Fruit fly (Drosophila melanogaster) whole organism, embryonic: Measurements from ENCODE around the gene CG46059.

ENCODE experiments used
- Abd-B ChIP-seq: fragments of 200-800 bp; sonication (Bioruptor generic); optimal IDR thresholded peaks from 2 replicates; lab custom pipeline; 2018; ENCODE audit warnings: missing biosample characterization, mild to moderate bottlenecking, missing genetic modification characterization, moderate library complexity
- CG11504 ChIP-seq: fragments of 200-800 bp; sonication (Bioruptor generic); optimal IDR thresholded peaks from 3 replicates; lab custom pipeline; 2019; ENCODE audit warnings: missing biosample characterization, mild to moderate bottlenecking, missing genetic modification characterization, moderate library complexity
- CG11560 ChIP-seq: fragments of 200-800 bp; sonication (Bioruptor generic); IDR thresholded peaks from 3 replicates; pipeline ENCODE4 v1.3.6; 2022; ENCODE audit warnings: missing biosample characterization, missing genetic modification characterization
- CG11723 ChIP-seq: fragments of 200-800 bp; sonication (Bioruptor generic); optimal IDR thresholded peaks from 2 replicates; lab custom pipeline; 2017; ENCODE audit warnings: missing biosample characterization, mild to moderate bottlenecking, missing genetic modification characterization
- CG14860 ChIP-seq: fragments of 200-800 bp; sonication (Bioruptor generic); IDR thresholded peaks from 3 replicates; pipeline ENCODE4 v1.3.6; 2022; ENCODE audit warnings: missing biosample characterization, missing genetic modification characterization; ENCODE audit not compliant: partially characterized antibody
- CG1603 ChIP-seq: fragments of 200-800 bp; sonication (Bioruptor generic); optimal IDR thresholded peaks from 2 replicates; lab custom pipeline; 2019; ENCODE audit warnings: missing biosample characterization, mild to moderate bottlenecking, missing genetic modification characterization, moderate library complexity
- CG17359 ChIP-seq: fragments of 200-800 bp; sonication (Bioruptor generic); optimal IDR thresholded peaks from 3 replicates; lab custom pipeline; 2018; ENCODE audit warnings: missing biosample characterization, mild to moderate bottlenecking, missing genetic modification characterization, moderate library complexity
- CG18599 ChIP-seq: fragments of 200-800 bp; sonication (Bioruptor generic); optimal IDR thresholded peaks from 3 replicates; lab custom pipeline; 2017; ENCODE audit warnings: missing biosample characterization, missing genetic modification characterization, mild to moderate bottlenecking, moderate library complexity, missing genetic modification reagents
- CG2678 ChIP-seq: fragments of 200-800 bp; sonication (Bioruptor generic); optimal IDR thresholded peaks from 3 replicates; lab custom pipeline; 2019; ENCODE audit warnings: missing biosample characterization, mild to moderate bottlenecking, missing genetic modification characterization, moderate library complexity
- CG32772 ChIP-seq: fragments of 200-800 bp; sonication (Bioruptor generic); IDR thresholded peaks from 2 replicates; pipeline ENCODE4 v1.3.6; 2022; ENCODE audit warnings: missing biosample characterization, missing genetic modification characterization
- CG3281 ChIP-seq: fragments of 200-800 bp; sonication (Bioruptor generic); optimal IDR thresholded peaks from 3 replicates; lab custom pipeline; 2017; ENCODE audit warnings: missing biosample characterization, mild to moderate bottlenecking, missing genetic modification characterization
- CG7271 ChIP-seq: fragments of 200-800 bp; sonication (Bioruptor generic); optimal IDR thresholded peaks from 2 replicates; lab custom pipeline; 2018; ENCODE audit warnings: missing biosample characterization, mild to moderate bottlenecking, missing genetic modification characterization, moderate library complexity
- CG7372 ChIP-seq: fragments of 200-800 bp; sonication (Bioruptor generic); IDR thresholded peaks from 2 replicates; pipeline ENCODE4 v1.3.6; 2022; ENCODE audit warnings: missing biosample characterization, missing genetic modification characterization
- Dll ChIP-seq: fragments of 200-800 bp; sonication (Bioruptor generic); IDR thresholded peaks from 4 replicates; pipeline ENCODE4 v1.3.6; 2022; ENCODE audit warnings: missing biosample characterization, missing genetic modification characterization; ENCODE audit not compliant: partially characterized antibody
- Dref ChIP-seq: fragments of 200-800 bp; sonication (Bioruptor generic); IDR thresholded peaks from 2 replicates; pipeline ENCODE4 v1.3.6; 2022; ENCODE audit warnings: missing biosample characterization, missing genetic modification characterization
- Fer1 ChIP-seq: fragments of 200-800 bp; sonication (Bioruptor generic); optimal IDR thresholded peaks from 2 replicates; lab custom pipeline; 2017; ENCODE audit warnings: missing biosample characterization, mild to moderate bottlenecking, missing genetic modification characterization
- Fer3 ChIP-seq: fragments of 200-800 bp; sonication (Bioruptor generic); optimal IDR thresholded peaks from 2 replicates; lab custom pipeline; 2018; ENCODE audit warnings: missing biosample characterization, mild to moderate bottlenecking, missing genetic modification characterization, moderate library complexity
- Gug ChIP-seq: fragments of 200-800 bp; sonication (Bioruptor generic); IDR thresholded peaks from 4 replicates; pipeline ENCODE4 v1.3.6; 2022; ENCODE audit warnings: missing biosample characterization, missing genetic modification characterization
- H2.0 ChIP-seq: fragments of 200-800 bp; sonication (Bioruptor generic); IDR thresholded peaks from 2 replicates; pipeline ENCODE4 v1.3.6; 2022; ENCODE audit warnings: missing biosample characterization, missing genetic modification characterization
- Nf-YB ChIP-seq: fragments of 200-800 bp; sonication (Bioruptor generic); optimal IDR thresholded peaks from 3 replicates; lab custom pipeline; 2019; ENCODE audit warnings: missing biosample characterization, mild to moderate bottlenecking, missing genetic modification characterization, moderate library complexity
- NfI ChIP-seq: fragments of 200-800 bp; sonication (Bioruptor generic); optimal IDR thresholded peaks from 3 replicates; lab custom pipeline; 2018; ENCODE audit warnings: missing biosample characterization, mild to moderate bottlenecking, missing genetic modification characterization, moderate library complexity
- Rfx ChIP-seq: fragments of 200-800 bp; sonication (Bioruptor generic); IDR thresholded peaks from 2 replicates; pipeline ENCODE4 v1.3.6; 2022; ENCODE audit warnings: missing biosample characterization, missing genetic modification characterization
- Usf ChIP-seq: fragments of 200-800 bp; sonication (Bioruptor generic); optimal IDR thresholded peaks from 2 replicates; lab custom pipeline; 2017; ENCODE audit warnings: missing genotype, missing biosample characterization, missing genetic modification characterization
- bbx ChIP-seq: fragments of 200-800 bp; sonication (Bioruptor generic); IDR thresholded peaks from 2 replicates; pipeline ENCODE4 v1.3.6; 2022; ENCODE audit warnings: missing biosample characterization, missing genetic modification characterization; ENCODE audit not compliant: partially characterized antibody
- bowl ChIP-seq: fragments of 200-800 bp; sonication (Bioruptor generic); IDR thresholded peaks from 2 replicates; pipeline ENCODE4 v1.3.6; 2022; ENCODE audit warnings: missing biosample characterization, missing genetic modification characterization
- bsh ChIP-seq, 2 experiments: fragments of 200-800 bp; sonication (Bioruptor generic); optimal IDR thresholded peaks; 2 replicates each; lab custom pipeline; 2017 to 2018; ENCODE audit warnings: mild to moderate bottlenecking in 2 of 2, missing biosample characterization in 2 of 2, missing genetic modification characterization in 2 of 2, moderate library complexity in 1 of 2
- cas ChIP-seq: fragments of 200-800 bp; sonication (Bioruptor generic); IDR thresholded peaks from 2 replicates; pipeline ENCODE4 v1.3.6; 2022; ENCODE audit warnings: missing biosample characterization, missing genetic modification characterization
- cato ChIP-seq: fragments of 200-800 bp; sonication (Bioruptor generic); optimal IDR thresholded peaks from 2 replicates; lab custom pipeline; 2016; ENCODE audit warnings: missing biosample characterization, missing genetic modification characterization, borderline replicate concordance
- cg ChIP-seq: fragments of 200-800 bp; sonication (Bioruptor generic); optimal IDR thresholded peaks from 3 replicates; lab custom pipeline; 2019; ENCODE audit warnings: missing biosample characterization, mild to moderate bottlenecking, missing genetic modification characterization, moderate library complexity
- chn ChIP-seq: fragments of 200-800 bp; sonication (Bioruptor generic); optimal IDR thresholded peaks from 2 replicates; lab custom pipeline; 2016; ENCODE audit warnings: missing biosample characterization, missing genetic modification characterization
- crp ChIP-seq, 2 experiments: fragments of 200-800 bp; sonication (Bioruptor generic); optimal IDR thresholded peaks; 2 replicates in 1 of 2; 3 replicates in 1 of 2; lab custom pipeline; 2017; ENCODE audit warnings: missing biosample characterization in 2 of 2, missing genetic modification characterization in 2 of 2, mild to moderate bottlenecking in 1 of 2, moderate library complexity in 1 of 2
- dpn ChIP-seq, 2 experiments: fragments of 200-800 bp; sonication (Bioruptor generic); optimal IDR thresholded peaks; 3 replicates each; lab custom pipeline; 2016; ENCODE audit warnings: missing biosample characterization in 2 of 2, missing genetic modification characterization in 2 of 2
- esg ChIP-seq: fragments of 200-800 bp; sonication (Bioruptor generic); conservative IDR thresholded peaks from 2 replicates; pipeline ENCODE4 v1.3.6; 2022; ENCODE audit warnings: missing biosample characterization, missing genetic modification characterization
- ewg ChIP-seq: fragments of 200-800 bp; sonication (Bioruptor generic); optimal IDR thresholded peaks from 3 replicates; lab custom pipeline; 2017; ENCODE audit warnings: mild to moderate bottlenecking, missing biosample characterization, missing genetic modification reagents, missing genetic modification characterization
- ind ChIP-seq: fragments of 200-800 bp; sonication (Bioruptor generic); optimal IDR thresholded peaks from 3 replicates; lab custom pipeline; 2016; ENCODE audit warnings: missing biosample characterization, missing genetic modification characterization
- lola ChIP-seq, 3 experiments: fragments of >200 bp in 2 of 3; fragments of 200-800 bp in 1 of 3; sonication (Bioruptor generic) in 1 of 3; optimal IDR thresholded peaks; 2 replicates each; lab custom pipeline; 2017 to 2019; ENCODE audit warnings: missing biosample characterization in 3 of 3, missing genetic modification characterization in 3 of 3, mild to moderate bottlenecking in 1 of 3, moderate library complexity in 1 of 3
- pan ChIP-seq, 4 experiments: fragments of >200 bp in 3 of 4; fragments of 200-800 bp in 1 of 4; sonication (Bioruptor generic) in 1 of 4; optimal IDR thresholded peaks in 3 of 4; IDR thresholded peaks in 1 of 4; 2 replicates each; pipeline versions ENCODE4 v1.3.6 to Lab custom; 2017 to 2022; ENCODE audit warnings: missing biosample characterization in 2 of 4, missing genetic modification characterization in 2 of 4, mixed read lengths in 1 of 4
- pho ChIP-seq: fragments of 200-800 bp; sonication (Bioruptor generic); optimal IDR thresholded peaks from 2 replicates; lab custom pipeline; 2016; ENCODE audit warnings: missing biosample characterization, missing genetic modification characterization
- pnt ChIP-seq: fragments of 200-800 bp; sonication (Bioruptor generic); optimal IDR thresholded peaks from 3 replicates; lab custom pipeline; 2016; ENCODE audit warnings: missing biosample characterization, missing genetic modification characterization
- row ChIP-seq: fragments of 200-800 bp; sonication (Bioruptor generic); IDR thresholded peaks from 3 replicates; pipeline ENCODE4 v1.3.6; 2022; ENCODE audit warnings: missing biosample characterization, missing genetic modification characterization
- schlank ChIP-seq: fragments of 200-800 bp; sonication (Bioruptor generic); optimal IDR thresholded peaks from 2 replicates; lab custom pipeline; 2018; ENCODE audit warnings: missing biosample characterization, mild to moderate bottlenecking, missing genetic modification characterization
- sd ChIP-seq: fragments of 200-800 bp; sonication (Bioruptor generic); optimal IDR thresholded peaks from 3 replicates; lab custom pipeline; 2018; ENCODE audit warnings: missing biosample characterization, mild to moderate bottlenecking, missing genetic modification characterization, moderate library complexity
- sens ChIP-seq: fragments of 200-800 bp; sonication (Bioruptor generic); peaks from one replicate; lab custom pipeline; 2016; ENCODE audit warnings: missing biosample characterization, missing genetic modification characterization
- sens-2 ChIP-seq: fragments of 200-800 bp; sonication (Bioruptor generic); IDR thresholded peaks from 2 replicates; pipeline ENCODE4 v1.3.6; 2022; ENCODE audit warnings: missing biosample characterization, missing genetic modification characterization
- so ChIP-seq: fragments of 200-800 bp; sonication (Bioruptor generic); IDR thresholded peaks from 3 replicates; pipeline ENCODE4 v1.3.6; 2022; ENCODE audit warnings: missing biosample characterization, missing genetic modification characterization
- tgo ChIP-seq: fragments of 200-800 bp; sonication (Bioruptor generic); IDR thresholded peaks from 3 replicates; pipeline ENCODE4 v1.3.6; 2022; ENCODE audit warnings: missing biosample characterization, missing genetic modification characterization
- tin ChIP-seq: fragments of 200-800 bp; sonication (Bioruptor generic); optimal IDR thresholded peaks from 3 replicates; lab custom pipeline; 2016; ENCODE audit warnings: missing biosample characterization, missing genetic modification characterization
- ttk ChIP-seq: fragments of 200-800 bp; sonication (Bioruptor generic); IDR thresholded peaks from 2 replicates; pipeline ENCODE4 v2.1.2; 2022; ENCODE audit warnings: missing biosample characterization, missing genetic modification characterization
- vnd ChIP-seq: fragments of 200-800 bp; sonication (Bioruptor generic); IDR thresholded peaks from 3 replicates; pipeline ENCODE4 v1.3.6; 2022; ENCODE audit warnings: missing biosample characterization, missing genetic modification characterization; ENCODE audit not compliant: partially characterized antibody
- zen ChIP-seq: fragments of 200-800 bp; sonication (Bioruptor generic); optimal IDR thresholded peaks from 3 replicates; lab custom pipeline; 2018; ENCODE audit warnings: missing biosample characterization, mild to moderate bottlenecking, missing genetic modification characterization, moderate library complexity

Gene CG46059

dm6 chr2L:19140984-19141262 is 42.7 kb downstream of the CG46059 start (continued):
- TF ChIP-seq schlank (tag; lab: Kevin White, UChicago) (no peak), CG1603 (tag; lab: Kevin White, UChicago) (peak; percentile 48), crp (GFP tag; optimal IDR thresholded peaks at IDR 0.05; lab: Kevin White, UChicago) (no peak), vnd (no peak), row (peak; percentile 66), tgo (peak; percentile 29; the same call in 2 of the 3 replicates), cas (GFP tag; lab: Robert Waterston, UW) (no peak), tin (GFP tag; lab: Kevin White, UChicago) (no peak), CG7372 (GFP tag; lab: Robert Waterston, UW) (no peak), Usf (GFP tag; lab: Kevin White, UChicago) (no peak), sd (no peak), Rfx (GFP tag; lab: Robert Waterston, UW) (peak; percentile 65), CG11560 (tag; lab: Robert Waterston, UW) (peak; percentile 52; the same call in 1 of the 3 replicates), pan (optimal IDR thresholded peaks at IDR 0.05; lab: Kevin White, UChicago) (no peak), pan (GFP tag; optimal IDR thresholded peaks at IDR 0.05 in 1 of 2, IDR thresholded peaks at IDR 0.05 in 1 of 2) (peak in 1 of 2 experiments; percentile 40), sens-2 (GFP tag; lab: Robert Waterston, UW) (no peak), CG11723 (no peak), pnt (no peak), ttk (no peak), Abd-B (no peak), cato (GFP tag; lab: Kevin White, UChicago) (no peak), dpn (GFP tag; optimal IDR thresholded peaks at IDR 0.05; lab: Kevin White, UChicago) (peak in 1 of 2 experiments; percentile 0), esg (GFP tag; lab: Robert Waterston, UW) (peak; percentile 27; the same call in 1 of the 2 replicates), chn (GFP tag; lab: Kevin White, UChicago) (no peak), bbx (GFP tag; lab: Robert Waterston, UW) (no peak), cg (GFP tag; lab: Kevin White, UChicago) (no peak), NfI (GFP tag; lab: Kevin White, UChicago) (peak; percentile 5), pho (peak; percentile 39), Fer3 (peak; percentile 9), zen (tag; lab: Kevin White, UChicago) (no peak), H2.0 (GFP tag; lab: Robert Waterston, UW) (no peak), bowl (no peak), Nf-YB (GFP tag; lab: Kevin White, UChicago) (no peak), so (GFP tag; lab: Robert Waterston, UW) (0 out of 3 replicates have a peak, but pooled peaks have one; percentile 26), CG11504 (tag; lab: Kevin White, UChicago) (peak; percentile 57), CG7271 (tag; lab: Kevin White, UChicago) (no peak), ewg (GFP tag; lab: Kevin White, UChicago) (no peak), CG2678 (tag; lab: Kevin White, UChicago) (peak; percentile 55), Dll (no peak), Fer1 (peak; percentile 56), ind (GFP tag; lab: Kevin White, UChicago) (peak; percentile 13), sens (GFP tag; lab: Kevin White, UChicago) (peak; percentile 50), Gug (GFP tag; lab: Robert Waterston, UW) (peak; percentile 27; the same call in 1 of the 4 replicates), bsh (GFP tag; optimal IDR thresholded peaks at IDR 0.05; lab: Kevin White, UChicago) (peak in 1 of 2 experiments; percentile 35), Dref (GFP tag; lab: Robert Waterston, UW) (no peak), lola (GFP tag; optimal IDR thresholded peaks at IDR 0.05; lab: Kevin White, UChicago) (no peak), CG3281 (GFP tag; lab: Kevin White, UChicago) (peak; percentile 60), CG18599 (GFP tag; lab: Kevin White, UChicago) (peak; percentile 68), CG17359 (peak; percentile 15), CG32772 (GFP tag; lab: Robert Waterston, UW) (no peak), CG14860 (no peak)
